Fruit fly (Drosophila melanogaster) whole organism, pupa: Measurements from ENCODE around the gene GatA.

Experiments
- CG17806 ChIP-seq: fragments of 200-800 bp; sonication (Bioruptor generic); optimal IDR thresholded peaks from 2 replicates; lab custom pipeline; 2018; ENCODE audit warnings: missing biosample characterization, mild to moderate bottlenecking, missing genetic modification characterization, moderate library complexity
- CG4496 ChIP-seq: fragments of 200-800 bp; sonication (Bioruptor generic); IDR thresholded peaks from 3 replicates; pipeline ENCODE4 v1.3.6; 2022; ENCODE audit warnings: missing biosample characterization, missing genetic modification characterization
- EcR ChIP-seq: fragments of 200-800 bp; sonication (Bioruptor generic); optimal IDR thresholded peaks from 3 replicates; lab custom pipeline; 2019; ENCODE audit warnings: missing biosample characterization, missing genetic modification characterization, mild to moderate bottlenecking, moderate library complexity, missing genetic modification reagents

DNA sequence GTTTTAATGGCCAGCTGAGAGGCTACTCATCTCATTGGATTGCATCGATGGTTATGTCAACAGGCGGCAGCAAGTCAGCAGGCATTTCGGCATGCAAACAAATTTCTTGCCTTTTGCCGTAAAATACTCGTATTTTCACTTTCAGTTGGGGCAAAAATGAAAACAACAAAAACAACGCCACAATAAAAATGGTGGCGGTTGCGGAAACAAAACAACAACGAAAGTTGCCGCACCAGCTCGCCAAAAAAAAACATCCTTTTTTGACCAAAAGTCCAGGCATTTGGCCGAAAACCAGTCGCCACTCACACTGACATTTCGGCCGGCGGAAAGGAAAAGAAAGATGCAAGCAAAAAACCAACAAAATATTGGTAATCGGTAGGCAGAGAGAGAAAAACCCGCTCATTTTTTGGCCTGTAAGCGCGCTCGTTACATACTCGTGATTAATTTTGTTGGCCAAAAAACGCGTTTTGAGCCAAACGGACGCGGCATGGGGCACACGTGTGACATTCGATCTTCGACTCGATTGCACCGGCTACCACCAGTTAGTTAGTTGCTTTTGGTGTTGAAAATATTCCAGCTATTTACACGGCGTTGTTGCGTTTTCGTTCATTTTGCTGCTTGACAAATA is 35.5 kb upstream of the GatA start:
- TF ChIP-seq CG4496 (GFP tag; lab: Robert Waterston, UW) (peak; percentile 40; the same call in 1 of the 3 replicates), CG17806 (tag; lab: Kevin White, UChicago) (no peak), EcR (GFP tag; lab: Kevin White, UChicago) (no peak)
